Worm (Caenorhabditis elegans) whole organism, late embryonic: ENCODE data around the gene strm-1.
A peak's percentile ranks its signal among the peaks of the same experiment; 100 is the strongest.

Experiments
- C38D4.7 ChIP-seq: fragments of 200-800 bp; sonication (Bioruptor generic); optimal IDR thresholded peaks from 2 replicates; lab custom pipeline; 2018; ENCODE audit warnings: mild to moderate bottlenecking, missing genetic modification characterization, moderate library complexity, missing compliant biosample characterization
- K02D7.2 ChIP-seq: sonication (generic microtip); optimal IDR thresholded peaks from 2 replicates; lab custom pipeline; 2017; ENCODE audit warnings: mild to moderate bottlenecking, missing genetic modification characterization, missing compliant biosample characterization
- Y22D7AL.16 ChIP-seq: sonication (generic microtip); optimal IDR thresholded peaks from 2 replicates; lab custom pipeline; 2016; ENCODE audit warnings: missing genetic modification characterization, missing compliant biosample characterization
- ahr-1 ChIP-seq: sonication (generic microtip); optimal IDR thresholded peaks from 2 replicates; lab custom pipeline; 2016; ENCODE audit warnings: missing genetic modification characterization, missing compliant biosample characterization
- ceh-14 ChIP-seq: sonication (generic microtip); optimal IDR thresholded peaks from 2 replicates; lab custom pipeline; 2016; ENCODE audit warnings: missing genotype, missing genetic modification characterization, missing compliant biosample characterization
- ceh-2 ChIP-seq: sonication (generic microtip); optimal IDR thresholded peaks from 2 replicates; lab custom pipeline; 2016; ENCODE audit warnings: missing genotype, missing genetic modification characterization, missing compliant biosample characterization
- ceh-22 ChIP-seq: sonication (generic microtip); optimal IDR thresholded peaks from 2 replicates; lab custom pipeline; 2017; ENCODE audit warnings: missing biosample characterization, missing genetic modification characterization
- ceh-31 ChIP-seq: sonication (generic microtip); optimal IDR thresholded peaks from 2 replicates; lab custom pipeline; 2016; ENCODE audit warnings: missing genetic modification characterization, missing compliant biosample characterization
- ceh-34 ChIP-seq: sonication (generic microtip); optimal IDR thresholded peaks from 2 replicates; lab custom pipeline; 2016; ENCODE audit warnings: mild to moderate bottlenecking, missing genetic modification characterization, missing compliant biosample characterization
- ceh-48 ChIP-seq: sonication (generic microtip); optimal IDR thresholded peaks from 2 replicates; lab custom pipeline; 2016; ENCODE audit warnings: missing genetic modification characterization, inconsistent platforms, missing compliant biosample characterization
- ceh-6 ChIP-seq: fragments of 200-800 bp; sonication (Bioruptor generic); optimal IDR thresholded peaks from 2 replicates; lab custom pipeline; 2018; ENCODE audit warnings: mild to moderate bottlenecking, missing genetic modification characterization, missing compliant biosample characterization
- che-1 ChIP-seq: sonication (generic microtip); optimal IDR thresholded peaks from 2 replicates; lab custom pipeline; 2016; ENCODE audit warnings: mild to moderate bottlenecking, missing genetic modification characterization, missing compliant biosample characterization
- dve-1 ChIP-seq: sonication (generic microtip); optimal IDR thresholded peaks from 2 replicates; lab custom pipeline; 2017; ENCODE audit warnings: antibody characterized with exemption, mild to moderate bottlenecking, missing genetic modification characterization, missing compliant biosample characterization
- eyg-1 ChIP-seq: sonication (generic microtip); optimal IDR thresholded peaks from 2 replicates; lab custom pipeline; 2016; ENCODE audit warnings: missing genotype, missing genetic modification characterization, missing compliant biosample characterization
- fkh-10 ChIP-seq: fragments of 150-350 bp; optimal IDR thresholded peaks from 2 replicates; lab custom pipeline; 2014; ENCODE audit warnings: missing biosample characterization, missing genetic modification reagents, missing genetic modification characterization
- gmeb-2 ChIP-seq: sonication (generic microtip); optimal IDR thresholded peaks from 2 replicates; lab custom pipeline; 2016; ENCODE audit warnings: missing genetic modification characterization, inconsistent platforms, missing compliant biosample characterization
- hlh-8 ChIP-seq: sonication (generic microtip); optimal IDR thresholded peaks from 2 replicates; lab custom pipeline; 2016; ENCODE audit warnings: missing genotype, missing genetic modification characterization, missing compliant biosample characterization
- lim-6 ChIP-seq: sonication (generic microtip); optimal IDR thresholded peaks from 2 replicates; lab custom pipeline; 2016; ENCODE audit warnings: missing genetic modification characterization, missing compliant biosample characterization
- lin-11 ChIP-seq: fragments of 200-800 bp; sonication (Bioruptor generic); optimal IDR thresholded peaks from 2 replicates; lab custom pipeline; 2018; ENCODE audit warnings: mild to moderate bottlenecking, missing genetic modification characterization, missing compliant biosample characterization
- nfya-1 ChIP-seq: sonication (generic microtip); optimal IDR thresholded peaks from 2 replicates; lab custom pipeline; 2017; ENCODE audit warnings: missing genetic modification characterization, mild to moderate bottlenecking, missing compliant biosample characterization, antibody characterized with exemption, moderate library complexity
- nhr-11 ChIP-seq: fragments of 150-350 bp; optimal IDR thresholded peaks from 2 replicates; lab custom pipeline; 2014; ENCODE audit warnings: missing biosample characterization, missing genetic modification characterization
- npax-4 ChIP-seq: sonication (generic microtip); optimal IDR thresholded peaks from 2 replicates; lab custom pipeline; 2016; ENCODE audit warnings: missing genetic modification characterization, missing compliant biosample characterization
- odd-2 ChIP-seq: sonication (generic microtip); optimal IDR thresholded peaks from 2 replicates; lab custom pipeline; 2017; ENCODE audit warnings: antibody characterized with exemption, mild to moderate bottlenecking, missing genetic modification characterization, missing compliant biosample characterization
- pag-3 ChIP-seq: sonication (generic microtip); optimal IDR thresholded peaks from 2 replicates; lab custom pipeline; 2016; ENCODE audit warnings: missing compliant biosample characterization, missing genetic modification characterization, borderline replicate concordance
- pax-1 ChIP-seq: fragments of 150-350 bp; optimal IDR thresholded peaks from 2 replicates; lab custom pipeline; 2014; ENCODE audit warnings: missing biosample characterization, missing genetic modification characterization
- pha-2 ChIP-seq: sonication (generic microtip); optimal IDR thresholded peaks from 2 replicates; lab custom pipeline; 2017; ENCODE audit warnings: mild to moderate bottlenecking, missing genetic modification characterization, missing compliant biosample characterization
- pros-1 ChIP-seq: fragments of 150-350 bp; optimal IDR thresholded peaks from 2 replicates; lab custom pipeline; 2014; ENCODE audit warnings: missing biosample characterization, missing genetic modification reagents, missing genetic modification characterization
- rnt-1 ChIP-seq: sonication (generic microtip); optimal IDR thresholded peaks from 2 replicates; lab custom pipeline; 2016; ENCODE audit warnings: missing genetic modification characterization, missing compliant biosample characterization
- sdc-2 ChIP-seq: sonication (generic microtip); optimal IDR thresholded peaks from 2 replicates; lab custom pipeline; 2016; ENCODE audit warnings: missing genotype, missing genetic modification characterization, missing compliant biosample characterization
- sox-2 ChIP-seq: fragments of 200-800 bp; sonication (Bioruptor generic); IDR thresholded peaks from 2 replicates; pipeline ENCODE4 v1.3.6; 2022; ENCODE audit warnings: missing genetic modification reagents, missing genetic modification characterization, missing compliant biosample characterization
- syd-9 ChIP-seq: sonication (generic microtip); optimal IDR thresholded peaks from 2 replicates; lab custom pipeline; 2016; ENCODE audit warnings: mild to moderate bottlenecking, missing genetic modification characterization, moderate library complexity, missing compliant biosample characterization
- tbx-7 ChIP-seq: sonication (generic microtip); optimal IDR thresholded peaks from 2 replicates; lab custom pipeline; 2016; ENCODE audit warnings: missing genotype, missing genetic modification characterization, missing compliant biosample characterization
- unc-3 ChIP-seq, 2 experiments: fragments of 200-800 bp in 1 of 2; sonication (Bioruptor generic) in 1 of 2; sonication (generic microtip) in 1 of 2; conservative IDR thresholded peaks in 1 of 2; optimal IDR thresholded peaks in 1 of 2; 2 replicates each; pipeline versions ENCODE4 v1.3.6 to Lab custom; 2016 to 2022; ENCODE audit warnings: missing compliant biosample characterization in 2 of 2, missing genetic modification characterization in 2 of 2, missing genetic modification reagents in 1 of 2
- unc-42 ChIP-seq: sonication (generic microtip); optimal IDR thresholded peaks from 2 replicates; lab custom pipeline; 2016; ENCODE audit warnings: missing genotype, missing genetic modification characterization, missing compliant biosample characterization
- unc-55 ChIP-seq: sonication (generic microtip); optimal IDR thresholded peaks from 2 replicates; lab custom pipeline; 2017; ENCODE audit warnings: missing biosample characterization, missing genetic modification reagents, missing genetic modification characterization
- zip-5 ChIP-seq: sonication (generic microtip); optimal IDR thresholded peaks from 2 replicates; lab custom pipeline; 2016; ENCODE audit warnings: missing genetic modification characterization, missing compliant biosample characterization

The strm-1 gene

DNA sequence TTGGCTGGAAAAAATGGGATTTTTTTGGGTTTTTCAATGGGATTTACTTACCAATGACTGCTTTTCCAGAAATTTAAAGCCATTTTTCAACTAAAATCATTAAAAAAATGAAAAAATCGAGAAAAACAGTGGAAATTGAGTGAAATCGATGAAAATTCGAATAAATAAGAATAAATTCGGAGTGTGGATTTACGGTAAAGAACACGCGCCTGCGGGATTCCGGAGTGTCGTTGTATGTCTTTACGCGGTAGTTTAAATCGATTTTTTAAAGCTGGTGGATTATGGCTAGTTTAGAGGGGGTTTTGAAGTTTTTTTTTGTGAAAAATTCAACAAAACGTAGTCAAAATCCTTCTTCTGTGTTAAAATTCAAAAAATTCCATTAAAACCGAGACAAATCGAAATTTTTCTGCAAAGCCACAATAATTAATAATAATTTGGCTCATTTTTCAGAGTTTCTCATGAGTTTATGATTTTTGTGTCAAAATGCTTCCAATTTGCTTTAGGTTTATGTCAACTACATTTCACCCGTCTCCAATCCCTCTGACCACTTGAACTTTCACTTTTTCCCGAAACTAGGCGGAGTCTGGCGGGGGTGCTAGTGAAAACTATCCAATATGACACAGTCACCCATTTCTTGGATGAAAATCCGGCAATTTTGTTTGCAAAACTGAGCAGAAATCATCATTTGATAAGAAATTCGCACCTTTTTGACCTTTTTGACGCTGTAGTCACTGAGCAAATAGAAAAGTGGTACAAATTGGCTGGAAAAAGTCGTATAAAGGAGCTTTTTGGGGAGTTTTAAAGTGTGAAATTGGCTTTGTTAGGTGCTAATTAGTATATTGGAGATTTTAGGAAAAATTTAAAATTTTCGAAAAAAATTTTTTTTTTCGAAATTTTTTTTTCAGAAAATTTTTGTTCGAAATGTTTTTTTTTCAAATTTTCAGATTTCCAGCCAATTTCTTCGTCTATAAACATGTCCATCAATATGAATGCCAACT, at the start of gene strm-1, which contains the start of gene cic-1:
strm-1 (plus strand) TSS at position 945 of the 998 bp plus-strand sequence.
cic-1 (minus strand) TSS at position 96 of the 998 bp plus-strand sequence.
- TF ChIP-seq unc-42 (peak; percentile 13), nfya-1 (tag; lab: Kevin White, UChicago) (peak; percentile 20), Y22D7AL.16 (no peak), ceh-48 (peak; percentile 62)

DNA sequence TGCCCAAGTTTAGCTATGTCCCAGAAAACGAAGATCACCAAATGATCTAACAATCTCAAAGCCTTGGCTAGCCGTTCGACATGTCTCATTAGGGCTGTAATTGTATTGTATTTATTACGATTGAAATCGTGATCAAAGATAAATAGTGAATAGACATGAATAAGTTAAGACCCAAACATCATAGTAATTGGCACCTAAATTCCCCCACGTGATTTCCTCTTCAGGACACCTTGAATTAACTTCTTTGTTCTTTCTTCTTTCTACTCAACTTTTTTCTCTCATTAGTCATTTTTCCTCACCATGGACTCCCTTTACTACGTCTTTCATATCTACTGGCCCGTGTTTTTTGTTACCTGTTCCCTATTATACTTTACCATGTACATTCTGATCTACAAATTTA, 39.2 kb upstream of the strm-1 start, which contains the start of gene srd-69:
srd-69 (plus strand) TSS at position 301 of the 400 bp plus-strand sequence.
- TF ChIP-seq ceh-2 (tag; lab: Kevin White, UChicago) (no peak), syd-9 (tag; lab: Kevin White, UChicago) (no peak), sox-2 (GFP tag; lab: Robert Waterston, UW) (no peak), che-1 (no peak), sdc-2 (tag; lab: Kevin White, UChicago) (no peak), rnt-1 (no peak), lin-11 (tag; lab: Kevin White, UChicago) (no peak), ceh-48 (no peak)
- TF ChIP-seq, all 69 proteins: peak for 0

DNA sequence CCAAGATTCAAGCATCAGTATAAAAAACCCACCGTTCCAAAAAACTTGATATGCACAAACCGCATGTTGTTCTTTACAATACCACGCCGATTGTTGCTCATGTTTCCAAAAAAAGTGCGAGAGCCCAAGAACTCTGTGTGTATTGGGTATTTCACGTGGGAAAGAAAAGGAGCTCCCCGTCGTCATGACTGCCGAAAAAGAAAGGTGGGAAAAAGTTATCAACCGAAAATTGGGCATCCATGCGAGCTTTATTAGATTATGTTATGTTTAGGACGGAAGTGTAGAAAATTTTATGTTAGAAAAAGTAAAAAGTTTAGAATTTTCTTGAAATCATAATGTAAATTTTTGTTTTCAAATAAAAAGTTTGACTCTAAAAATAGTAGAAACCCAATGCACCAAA, 33.4 kb upstream of the strm-1 start, which contains the start of gene H04J21.4:
H04J21.4 (minus strand) TSS at position 101 of the 400 bp plus-strand sequence.
- TF ChIP-seq nhr-11 (tag; lab: Kevin White, UChicago) (no peak), ceh-14 (tag; lab: Kevin White, UChicago) (no peak), eyg-1 (no peak), K02D7.2 (tag; lab: Kevin White, UChicago) (no peak), tbx-7 (tag; lab: Kevin White, UChicago) (no peak), ceh-34 (tag; lab: Kevin White, UChicago) (no peak), hlh-8 (tag; lab: Kevin White, UChicago) (no peak), lim-6 (tag; lab: Kevin White, UChicago) (no peak), npax-4 (no peak), pax-1 (tag; lab: Kevin White, UChicago) (no peak), syd-9 (tag; lab: Kevin White, UChicago) (no peak), dve-1 (tag; lab: Kevin White, UChicago) (no peak), ahr-1 (no peak), gmeb-2 (no peak), che-1 (no peak)

DNA sequence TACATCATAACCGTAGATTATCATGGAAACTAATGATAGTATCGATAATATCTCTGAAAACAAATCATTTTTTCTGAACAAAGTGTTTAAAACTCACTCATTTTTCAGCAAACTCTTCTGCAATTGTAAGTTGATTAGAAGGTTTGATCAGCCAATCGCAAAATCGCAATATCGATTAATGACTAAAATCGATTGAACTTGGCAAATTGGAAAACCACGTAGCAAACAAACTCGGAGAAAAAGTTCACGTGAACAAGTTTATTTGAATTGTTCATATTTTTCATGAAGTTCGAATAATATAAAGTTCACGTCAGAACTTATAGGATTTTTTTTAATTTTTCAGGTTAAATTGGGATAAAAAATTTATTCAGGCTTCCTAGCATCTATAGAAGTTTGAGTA, 30.0 kb upstream of the strm-1 start, which contains the start of gene H04J21.1:
H04J21.1 (minus strand) TSS at position 101 of the 400 bp plus-strand sequence.
- no peak for TF ChIP-seq odd-2 (tag; lab: Kevin White, UChicago)
- no peak for TF ChIP-seq npax-4
- no peak for TF ChIP-seq C38D4.7 (GFP tag; lab: Kevin White, UChicago)
- no peak for TF ChIP-seq pros-1 (tag; lab: Kevin White, UChicago)
- TF ChIP-seq pha-2 (tag; lab: Kevin White, UChicago) = no peak
- TF ChIP-seq pax-1 (tag; lab: Kevin White, UChicago) = no peak
- TF ChIP-seq rnt-1 = no peak
- TF ChIP-seq unc-55 (GFP tag; lab: Kevin White, UChicago) = no peak
- no peak for TF ChIP-seq ceh-6 (GFP tag; lab: Kevin White, UChicago)

DNA sequence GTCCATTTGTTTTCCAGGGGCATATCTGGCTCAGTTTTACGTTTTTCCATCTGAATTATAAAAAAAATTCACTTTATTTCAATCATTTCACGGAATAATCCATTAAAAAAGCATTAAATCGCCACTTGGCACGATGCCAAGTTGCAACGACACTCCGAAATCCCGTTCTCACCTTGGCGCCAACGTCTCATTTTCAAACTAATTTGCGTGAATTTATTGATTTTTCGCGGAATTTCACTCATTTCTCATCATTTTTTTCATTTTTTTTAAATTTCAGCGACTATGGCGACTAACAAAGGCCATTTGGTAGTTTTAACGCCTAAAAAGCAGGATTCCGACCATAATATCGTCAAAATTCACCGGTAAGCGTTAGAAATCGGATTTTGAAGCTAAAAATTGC, 26.0 kb upstream of the strm-1 start, which contains the start of gene H14E04.2:
H14E04.2 (plus strand) TSS at position 276 of the 400 bp plus-strand sequence.
- TF ChIP-seq nfya-1 (tag; lab: Kevin White, UChicago) = peak; percentile 47
- TF ChIP-seq npax-4 = no peak
- TF ChIP-seq ceh-22 (tag; lab: Kevin White, UChicago) = no peak
- no peak for TF ChIP-seq fkh-10 (GFP tag; lab: Kevin White, UChicago)
- no peak for TF ChIP-seq unc-3 (GFP tag; conservative IDR thresholded peaks at IDR 0.05; lab: Robert Waterston, UW)
- peak; percentile 13 for TF ChIP-seq unc-3 (tag; optimal IDR thresholded peaks at IDR 0.05; lab: Kevin White, UChicago)
- no peak for TF ChIP-seq pag-3 (tag; lab: Kevin White, UChicago)
- peak; percentile 3 for TF ChIP-seq ceh-31 (tag; lab: Kevin White, UChicago)
- peak; percentile 89 for TF ChIP-seq ceh-48
- TF ChIP-seq unc-42 = peak; percentile 28
- no peak for TF ChIP-seq zip-5 (tag; lab: Kevin White, UChicago)
- TF ChIP-seq, all 69 proteins: peak for 5
